Worm (Caenorhabditis elegans) whole organism, L4/young adult: ENCODE data around the gene cox-10.

ENCODE experiments used
- dao-5 ChIP-seq: sonication (generic microtip); optimal IDR thresholded peaks from 2 replicates; lab custom pipeline; 2016; ENCODE audit warnings: missing genotype, missing genetic modification characterization, moderate library complexity, missing compliant biosample characterization
- him-1 ChIP-seq: sonication (generic microtip); optimal IDR thresholded peaks from 2 replicates; lab custom pipeline; 2016; ENCODE audit warnings: missing genotype, missing genetic modification reagents, missing genetic modification characterization, missing compliant biosample characterization

- no peak for TF ChIP-seq him-1 (tag; lab: Kevin White, UChicago)
- TF ChIP-seq dao-5 (tag; lab: Kevin White, UChicago): no peak
Observed at ce11 chrII:12630888-12631287, 48.9 kb upstream of the cox-10 start, which contains the start of gene Y38E10A.34.
